Fruit fly (Drosophila melanogaster) whole organism, embryonic: Measurements from ENCODE around the gene spn-E.

ENCODE experiments used
- BEAF-32 ChIP-seq: fragments of 200-800 bp; sonication (Bioruptor generic); optimal IDR thresholded peaks from 3 replicates; lab custom pipeline; 2017; ENCODE audit warnings: missing biosample characterization, missing genetic modification characterization, mild to moderate bottlenecking, moderate library complexity, missing genetic modification reagents
- Bteb2 ChIP-seq: fragments of 200-800 bp; sonication (Bioruptor generic); optimal IDR thresholded peaks from 2 replicates; lab custom pipeline; 2016; ENCODE audit warnings: missing biosample characterization, missing genetic modification characterization
- CG10209 ChIP-seq: fragments of 200-800 bp; sonication (Bioruptor generic); optimal IDR thresholded peaks from 3 replicates; lab custom pipeline; 2017; ENCODE audit warnings: missing biosample characterization, mild to moderate bottlenecking, missing genetic modification characterization, missing genetic modification reagents
- CG10267 ChIP-seq: fragments of 200-800 bp; sonication (Bioruptor generic); optimal IDR thresholded peaks from 2 replicates; lab custom pipeline; 2018; ENCODE audit warnings: missing biosample characterization, mild to moderate bottlenecking, missing genetic modification characterization, moderate library complexity
- CG10959 ChIP-seq: fragments of 200-800 bp; sonication (Bioruptor generic); IDR thresholded peaks from 2 replicates; pipeline ENCODE4 v1.3.6; 2022; ENCODE audit warnings: missing biosample characterization, missing genetic modification characterization
- CG11093 ChIP-seq: fragments of 200-800 bp; sonication (Bioruptor generic); IDR thresholded peaks from 3 replicates; pipeline ENCODE4 v1.3.6; 2022; ENCODE audit warnings: missing biosample characterization, missing genetic modification characterization
- CG11723 ChIP-seq: fragments of 200-800 bp; sonication (Bioruptor generic); optimal IDR thresholded peaks from 2 replicates; lab custom pipeline; 2017; ENCODE audit warnings: missing biosample characterization, mild to moderate bottlenecking, missing genetic modification characterization
- CG1233 ChIP-seq: fragments of 200-800 bp; sonication (Bioruptor generic); optimal IDR thresholded peaks from 4 replicates; lab custom pipeline; 2018; ENCODE audit warnings: missing biosample characterization, mild to moderate bottlenecking, missing genetic modification characterization
- CG13624 ChIP-seq: fragments of 200-800 bp; sonication (Bioruptor generic); optimal IDR thresholded peaks from 2 replicates; lab custom pipeline; 2016; ENCODE audit warnings: missing biosample characterization, missing genetic modification characterization
- CG14014 ChIP-seq: fragments of 200-800 bp; sonication (Bioruptor generic); IDR thresholded peaks from 2 replicates; pipeline ENCODE4 v1.3.6; 2022; ENCODE audit warnings: missing biosample characterization, missing genetic modification characterization
- CG14710 ChIP-seq: fragments of 200-800 bp; sonication (Bioruptor generic); optimal IDR thresholded peaks from 3 replicates; lab custom pipeline; 2019; ENCODE audit warnings: missing biosample characterization, mild to moderate bottlenecking, missing genetic modification characterization, moderate library complexity
- CG17568 ChIP-seq: fragments of 200-800 bp; sonication (Bioruptor generic); optimal IDR thresholded peaks from 2 replicates; lab custom pipeline; 2018; ENCODE audit warnings: missing biosample characterization, mild to moderate bottlenecking, missing genetic modification characterization, moderate library complexity
- CG17802 ChIP-seq: fragments of 200-800 bp; sonication (Bioruptor generic); optimal IDR thresholded peaks from 2 replicates; lab custom pipeline; 2018; ENCODE audit warnings: missing biosample characterization, mild to moderate bottlenecking, missing genetic modification characterization, moderate library complexity
- CG18011 ChIP-seq: fragments of 200-800 bp; sonication (Bioruptor generic); optimal IDR thresholded peaks from 2 replicates; lab custom pipeline; 2017; ENCODE audit warnings: missing biosample characterization, missing genetic modification characterization, mild to moderate bottlenecking, moderate library complexity, missing genotype
- CG2875 ChIP-seq: fragments of 200-800 bp; sonication (Bioruptor generic); optimal IDR thresholded peaks from 2 replicates; lab custom pipeline; 2017; ENCODE audit warnings: missing biosample characterization, mild to moderate bottlenecking, missing genetic modification characterization, missing genetic modification reagents
- CG31441 ChIP-seq: fragments of 200-800 bp; sonication (Bioruptor generic); IDR thresholded peaks from 2 replicates; pipeline ENCODE4 v1.3.6; 2022; ENCODE audit warnings: missing biosample characterization, missing genetic modification characterization
- CG43689 ChIP-seq: fragments of 200-800 bp; sonication (Bioruptor generic); IDR thresholded peaks from 2 replicates; pipeline ENCODE4 v1.3.6; 2022; ENCODE audit warnings: missing biosample characterization, missing genetic modification characterization
- CG4730 ChIP-seq: fragments of 200-800 bp; sonication (Bioruptor generic); IDR thresholded peaks from 2 replicates; pipeline ENCODE4 v1.3.6; 2022; ENCODE audit warnings: missing biosample characterization, missing genetic modification characterization
- CG4820 ChIP-seq: fragments of 200-800 bp; sonication (Bioruptor generic); optimal IDR thresholded peaks from 3 replicates; lab custom pipeline; 2016; ENCODE audit warnings: missing biosample characterization, missing genetic modification characterization
- CG8290 ChIP-seq, 3 experiments: fragments of 200-800 bp; sonication (Bioruptor generic); optimal IDR thresholded peaks; 2 replicates each; lab custom pipeline; 2016 to 2019; ENCODE audit warnings: missing biosample characterization in 3 of 3, missing genetic modification characterization in 3 of 3, mild to moderate bottlenecking in 2 of 3, moderate library complexity in 1 of 3
- CG8388 ChIP-seq: fragments of 200-800 bp; sonication (Bioruptor generic); optimal IDR thresholded peaks from 2 replicates; lab custom pipeline; 2019; ENCODE audit warnings: missing biosample characterization, mild to moderate bottlenecking, missing genetic modification characterization, moderate library complexity
- CG8765 ChIP-seq: fragments of 200-800 bp; sonication (Bioruptor generic); IDR thresholded peaks from 2 replicates; pipeline ENCODE4 v1.3.6; 2022; ENCODE audit warnings: missing biosample characterization, missing genetic modification characterization
- D19A ChIP-seq: fragments of 200-800 bp; optimal IDR thresholded peaks from 3 replicates; lab custom pipeline; 2019; ENCODE audit warnings: missing biosample characterization, mild to moderate bottlenecking, missing genetic modification characterization, moderate library complexity
- Fer2 ChIP-seq: fragments of 200-800 bp; sonication (Bioruptor generic); optimal IDR thresholded peaks from 2 replicates; lab custom pipeline; 2018; ENCODE audit warnings: missing biosample characterization, mild to moderate bottlenecking, missing genetic modification characterization, moderate library complexity
- HLH4C ChIP-seq: fragments of 200-800 bp; sonication (Bioruptor generic); IDR thresholded peaks from 3 replicates; pipeline ENCODE4 v1.3.6; 2022; ENCODE audit warnings: missing biosample characterization, missing genetic modification characterization; ENCODE audit not compliant: partially characterized antibody
- HmgD ChIP-seq: fragments of 200-800 bp; sonication (Bioruptor generic); optimal IDR thresholded peaks from 3 replicates; lab custom pipeline; 2016; ENCODE audit warnings: missing biosample characterization, missing genetic modification characterization
- Mes4 ChIP-seq: fragments of 200-800 bp; sonication (Bioruptor generic); optimal IDR thresholded peaks from 2 replicates; lab custom pipeline; 2016; ENCODE audit warnings: missing biosample characterization, missing genetic modification characterization
- NC2β ChIP-seq: fragments of 200-800 bp; sonication (Bioruptor generic); optimal IDR thresholded peaks from 2 replicates; lab custom pipeline; 2016; ENCODE audit warnings: missing biosample characterization, missing genetic modification characterization
- Optix ChIP-seq: fragments of 200-800 bp; sonication (Bioruptor generic); IDR thresholded peaks from 3 replicates; pipeline ENCODE4 v1.3.6; 2022; ENCODE audit warnings: missing biosample characterization, missing genetic modification characterization
- Rfx ChIP-seq: fragments of 200-800 bp; sonication (Bioruptor generic); IDR thresholded peaks from 2 replicates; pipeline ENCODE4 v1.3.6; 2022; ENCODE audit warnings: missing biosample characterization, missing genetic modification characterization
- Trl ChIP-seq, 3 experiments: fragments of >200 bp in 2 of 3; fragments of 200-800 bp in 1 of 3; sonication (Bioruptor generic) in 1 of 3; optimal IDR thresholded peaks; 2 replicates in 1 of 3; 3 replicates in 2 of 3; lab custom pipeline; 2016 to 2017; ENCODE audit warnings: missing biosample characterization in 1 of 3, missing genetic modification characterization in 1 of 3
- YL-1 ChIP-seq: fragments of 200-800 bp; sonication (Bioruptor generic); optimal IDR thresholded peaks from 3 replicates; lab custom pipeline; 2017; ENCODE audit warnings: missing biosample characterization, mild to moderate bottlenecking, missing genetic modification characterization
- ash1 ChIP-seq: fragments of 200-800 bp; sonication (Bioruptor generic); optimal IDR thresholded peaks from 2 replicates; lab custom pipeline; 2018; ENCODE audit warnings: missing biosample characterization, mild to moderate bottlenecking, missing genetic modification characterization
- bsh ChIP-seq, 2 experiments: fragments of 200-800 bp; sonication (Bioruptor generic); optimal IDR thresholded peaks; 2 replicates each; lab custom pipeline; 2017 to 2018; ENCODE audit warnings: mild to moderate bottlenecking in 2 of 2, missing biosample characterization in 2 of 2, missing genetic modification characterization in 2 of 2, moderate library complexity in 1 of 2
- chif ChIP-seq, 2 experiments: fragments of 200-800 bp; sonication (Bioruptor generic); optimal IDR thresholded peaks; 3 replicates each; lab custom pipeline; 2016; ENCODE audit warnings: missing biosample characterization in 2 of 2, missing genetic modification characterization in 2 of 2
- crol ChIP-seq: fragments of 200-800 bp; sonication (Bioruptor generic); IDR thresholded peaks from 2 replicates; pipeline ENCODE4 v1.3.6; 2022; ENCODE audit warnings: missing biosample characterization, missing genetic modification characterization
- dmrt99B ChIP-seq: fragments of 200-800 bp; sonication (Bioruptor generic); optimal IDR thresholded peaks from 2 replicates; lab custom pipeline; 2018; ENCODE audit warnings: missing biosample characterization, mild to moderate bottlenecking, missing genetic modification characterization, moderate library complexity
- ems ChIP-seq: fragments of 200-800 bp; sonication (Bioruptor generic); optimal IDR thresholded peaks from 3 replicates; lab custom pipeline; 2016; ENCODE audit warnings: missing biosample characterization, missing genetic modification characterization
- gro ChIP-seq: fragments of 200-800 bp; sonication (Bioruptor generic); optimal IDR thresholded peaks from 2 replicates; lab custom pipeline; 2016; ENCODE audit warnings: missing biosample characterization, missing genetic modification characterization
- hkb ChIP-seq, 2 experiments: fragments of 200-800 bp in 1 of 2; fragments of >200 bp in 1 of 2; sonication (Bioruptor generic) in 1 of 2; IDR thresholded peaks in 1 of 2; optimal IDR thresholded peaks in 1 of 2; 2 replicates each; pipeline versions ENCODE4 v1.3.6 to Lab custom; 2017 to 2022; ENCODE audit warnings: missing biosample characterization in 1 of 2, missing genetic modification characterization in 1 of 2
- klu ChIP-seq: fragments of 200-800 bp; sonication (Bioruptor generic); IDR thresholded peaks from 2 replicates; pipeline ENCODE4 v1.3.6; 2022; ENCODE audit warnings: missing biosample characterization, missing genetic modification characterization
- knrl ChIP-seq: fragments of 200-800 bp; sonication (Bioruptor generic); IDR thresholded peaks from 3 replicates; pipeline ENCODE4 v1.3.6; 2022; ENCODE audit warnings: missing biosample characterization, missing genetic modification characterization; ENCODE audit not compliant: partially characterized antibody
- lmd ChIP-seq: fragments of 200-800 bp; sonication (Bioruptor generic); IDR thresholded peaks from 2 replicates; pipeline ENCODE4 v1.3.6; 2022; ENCODE audit warnings: missing biosample characterization, missing genetic modification characterization
- p53 ChIP-seq: fragments of 200-800 bp; sonication (Bioruptor generic); optimal IDR thresholded peaks from 2 replicates; lab custom pipeline; 2016; ENCODE audit warnings: missing biosample characterization, missing genetic modification characterization
- pzg ChIP-seq: fragments of 200-800 bp; sonication (Bioruptor generic); optimal IDR thresholded peaks from 3 replicates; lab custom pipeline; 2018; ENCODE audit warnings: missing biosample characterization, mild to moderate bottlenecking, missing genetic modification characterization, moderate library complexity
- sim ChIP-seq: fragments of 200-800 bp; sonication (Bioruptor generic); IDR thresholded peaks from 2 replicates; pipeline ENCODE4 v1.3.6; 2022; ENCODE audit warnings: missing biosample characterization, missing genetic modification characterization
- sisA ChIP-seq: fragments of 200-800 bp; sonication (Bioruptor generic); IDR thresholded peaks from 2 replicates; pipeline ENCODE4 v1.3.6; 2022; ENCODE audit warnings: missing biosample characterization, missing genetic modification characterization
- slou ChIP-seq: fragments of 200-800 bp; sonication (Bioruptor generic); optimal IDR thresholded peaks from 3 replicates; lab custom pipeline; 2016; ENCODE audit warnings: missing biosample characterization, missing genetic modification characterization
- tio ChIP-seq: fragments of 200-800 bp; sonication (Bioruptor generic); optimal IDR thresholded peaks from 2 replicates; lab custom pipeline; 2017; ENCODE audit warnings: missing biosample characterization, missing genetic modification characterization, inconsistent platforms

The spn-E gene

dm6 chr3R:15792427-15792826 lies 44.8 kb upstream of the spn-E start, which contains the start of gene Acyp2 (continued):
- TF ChIP-seq D19A = no peak
- peak in 1 of 2 experiments; percentile 3 for TF ChIP-seq chif (GFP tag; optimal IDR thresholded peaks at IDR 0.05; lab: Kevin White, UChicago)
- no peak for TF ChIP-seq klu (GFP tag; lab: Robert Waterston, UW)
- TF ChIP-seq tio = no peak
- TF ChIP-seq knrl = peak; percentile 62
- TF ChIP-seq CG14014 = no peak
- no peak for TF ChIP-seq Mes4 (GFP tag; lab: Kevin White, UChicago)
- no peak for TF ChIP-seq CG17568 (GFP tag; lab: Kevin White, UChicago)
- TF ChIP-seq CG10267 (tag; lab: Kevin White, UChicago) = peak; percentile 44
- TF ChIP-seq CG13624 (GFP tag; lab: Kevin White, UChicago) = peak; percentile 27
- peak; percentile 71 for TF ChIP-seq BEAF-32
- TF ChIP-seq CG17802 (tag; lab: Kevin White, UChicago) = peak; percentile 75
- TF ChIP-seq HLH4C = 0 out of 3 replicates have a peak, but pooled peaks have one; percentile 15
- TF ChIP-seq sim (GFP tag; lab: Robert Waterston, UW) = no peak
- TF ChIP-seq ems (GFP tag; lab: Kevin White, UChicago) = peak; percentile 4
- TF ChIP-seq CG10209 (GFP tag; lab: Kevin White, UChicago) = no peak
- no peak for TF ChIP-seq Trl (optimal IDR thresholded peaks at IDR 0.05; lab: Kevin White, UChicago)
- TF ChIP-seq Trl (GFP tag; optimal IDR thresholded peaks at IDR 0.05; lab: Kevin White, UChicago) = no peak
- no peak for TF ChIP-seq gro (GFP tag; lab: Kevin White, UChicago)
- TF ChIP-seq p53 (GFP tag; lab: Kevin White, UChicago) = no peak
- no peak for TF ChIP-seq CG11723 (GFP tag; lab: Kevin White, UChicago)
- peak; percentile 26 for TF ChIP-seq CG8290 (GFP tag; optimal IDR thresholded peaks at IDR 0.05; lab: Kevin White, UChicago)
- peak in 1 of 2 experiments; percentile 73 for TF ChIP-seq CG8290 (tag; optimal IDR thresholded peaks at IDR 0.05; lab: Kevin White, UChicago)
- no peak for TF ChIP-seq CG10959 (GFP tag; lab: Robert Waterston, UW)
- TF ChIP-seq CG8388 (GFP tag; lab: Kevin White, UChicago) = no peak
- no peak for TF ChIP-seq lmd (GFP tag; lab: Robert Waterston, UW)
- TF ChIP-seq CG11093 = no peak
- TF ChIP-seq slou (GFP tag; lab: Kevin White, UChicago) = no peak
- TF ChIP-seq CG31441 = no peak
- no peak for TF ChIP-seq NC2β
- no peak for TF ChIP-seq ash1
- TF ChIP-seq hkb (optimal IDR thresholded peaks at IDR 0.05; lab: Kevin White, UChicago) = no peak
- TF ChIP-seq hkb (GFP tag; IDR thresholded peaks at IDR 0.05; lab: Robert Waterston, UW) = 0 out of 2 replicates have a peak, but pooled peaks have one; percentile 13
- TF ChIP-seq crol (GFP tag; lab: Robert Waterston, UW) = no peak
- no peak for TF ChIP-seq CG18011 (GFP tag; lab: Kevin White, UChicago)
- peak; percentile 35 for TF ChIP-seq HmgD (GFP tag; lab: Kevin White, UChicago)
- peak; percentile 21 for TF ChIP-seq Bteb2 (GFP tag; lab: Kevin White, UChicago)
- TF ChIP-seq bsh (GFP tag; optimal IDR thresholded peaks at IDR 0.05; lab: Kevin White, UChicago) = no peak
- TF ChIP-seq Optix (GFP tag; lab: Robert Waterston, UW) = no peak
- no peak for TF ChIP-seq Fer2 (tag; lab: Kevin White, UChicago)
- TF ChIP-seq YL-1 (GFP tag; lab: Kevin White, UChicago) = peak; percentile 60
- peak; percentile 91 for TF ChIP-seq pzg
- peak; percentile 47 for TF ChIP-seq CG14710 (tag; lab: Kevin White, UChicago)
- peak; percentile 42; the same call in 1 of the 2 replicates for TF ChIP-seq sisA
- no peak for TF ChIP-seq CG4730 (GFP tag; lab: Robert Waterston, UW)
- 0 out of 2 replicates have a peak, but pooled peaks have one; percentile 26 for TF ChIP-seq CG8765
- no peak for TF ChIP-seq CG2875 (GFP tag; lab: Kevin White, UChicago)
- no peak for TF ChIP-seq CG43689 (GFP tag; lab: Robert Waterston, UW)
- no peak for TF ChIP-seq dmrt99B (tag; lab: Kevin White, UChicago)
- no peak for TF ChIP-seq CG1233
- TF ChIP-seq CG4820 = no peak
- TF ChIP-seq Rfx = peak; percentile 74
